ENCODE assay signal across 1 fruit fly cellular context in genomic region chr3L:22871030-22871844, dm6.
TF ChIP-seq lines count a peak whose summit lies in the region.

No protein-coding gene starts in this region.

TF ChIP-seq in whole organism, embryonic, 481 proteins besides CTCF, POLR2A, EP300 and RAD21 (continued from another document):
- TF ChIP-seq aop (GFP tag; IDR thresholded peaks at IDR 0.05; lab: Robert Waterston, UW) (no peak), nom (GFP tag; optimal IDR thresholded peaks at IDR 0.05; lab: Kevin White, UChicago) (peak; percentile 59), Antp (GFP tag; optimal IDR thresholded peaks at IDR 0.05; lab: Kevin White, UChicago) (peak; percentile 40), CG7786 (GFP tag; optimal IDR thresholded peaks at IDR 0.05; lab: Kevin White, UChicago) (peak; percentile 33), CG11247 (GFP tag; IDR thresholded peaks at IDR 0.05; lab: Robert Waterston, UW) (peak; percentile 41; the same call in 1 of the 2 replicates), CG4424 (GFP tag; optimal IDR thresholded peaks at IDR 0.05; lab: Kevin White, UChicago) (no peak), ase (GFP tag; IDR thresholded peaks at IDR 0.05; lab: Robert Waterston, UW) (0 out of 3 replicates have a peak, but pooled peaks have one; percentile 15), CG2889 (GFP tag; IDR thresholded peaks at IDR 0.05; lab: Robert Waterston, UW) (no peak), CG2678 (tag; optimal IDR thresholded peaks at IDR 0.05; lab: Kevin White, UChicago) (no peak), CG7963 (GFP tag; IDR thresholded peaks at IDR 0.05; lab: Robert Waterston, UW; ENCODE audit: partially characterized antibody) (peak; percentile 61; the same call in 1 of the 3 replicates), bbx (GFP tag; IDR thresholded peaks at IDR 0.05; lab: Robert Waterston, UW; ENCODE audit: partially characterized antibody) (peak; percentile 67), CG12769 (tag; optimal IDR thresholded peaks at IDR 0.05; lab: Kevin White, UChicago) (peak; percentile 11), CG1792 (GFP tag; optimal IDR thresholded peaks at IDR 0.05; lab: Kevin White, UChicago) (no peak), CG4360 (GFP tag; IDR thresholded peaks at IDR 0.05; lab: Robert Waterston, UW) (no peak), stc (GFP tag; IDR thresholded peaks at IDR 0.05; lab: Robert Waterston, UW) (no peak), CG6765 (GFP tag; optimal IDR thresholded peaks at IDR 0.05; lab: Kevin White, UChicago) (no peak), amos (GFP tag; IDR thresholded peaks at IDR 0.05; lab: Robert Waterston, UW; ENCODE audit: partially characterized antibody) (peak; percentile 74), Mes4 (GFP tag; optimal IDR thresholded peaks at IDR 0.05; lab: Kevin White, UChicago) (peak; percentile 21), CG13894 (tag; optimal IDR thresholded peaks at IDR 0.05; lab: Kevin White, UChicago) (peak; percentile 42), CG10543 (GFP tag; optimal IDR thresholded peaks at IDR 0.05; lab: Kevin White, UChicago) (peak; percentile 62), CG13287 (GFP tag; IDR thresholded peaks at IDR 0.05; lab: Robert Waterston, UW; ENCODE audit: partially characterized antibody) (peak; percentile 70), mirr (GFP tag; optimal IDR thresholded peaks at IDR 0.05; lab: Kevin White, UChicago) (no peak), crc (GFP tag; optimal IDR thresholded peaks at IDR 0.05; lab: Kevin White, UChicago) (no peak), Stat92E (GFP tag; optimal IDR thresholded peaks at IDR 0.05; lab: Kevin White, UChicago) (no peak), Med (GFP tag; lab: Kevin White, UChicago) (peak; percentile 92), CG12219 (GFP tag; optimal IDR thresholded peaks at IDR 0.05; lab: Kevin White, UChicago) (no peak), Scr (GFP tag; IDR thresholded peaks at IDR 0.05; lab: Robert Waterston, UW; ENCODE audit: partially characterized antibody) (peak; percentile 77), CG6272 (GFP tag; IDR thresholded peaks at IDR 0.05; lab: Robert Waterston, UW) (no peak), her (GFP tag; optimal IDR thresholded peaks at IDR 0.05; lab: Kevin White, UChicago) (no peak), unpg (GFP tag; optimal IDR thresholded peaks at IDR 0.05; lab: Kevin White, UChicago) (no peak), wdn (GFP tag; IDR thresholded peaks at IDR 0.05; lab: Robert Waterston, UW) (0 out of 2 replicates have a peak, but pooled peaks have one; percentile 12), dmrt99B (tag; optimal IDR thresholded peaks at IDR 0.05; lab: Kevin White, UChicago) (no peak), CG4404 (GFP tag; IDR thresholded peaks at IDR 0.05; lab: Robert Waterston, UW) (no peak), tx (GFP tag; optimal IDR thresholded peaks at IDR 0.05; lab: Kevin White, UChicago) (no peak), CG9437 (GFP tag; optimal IDR thresholded peaks at IDR 0.05; lab: Kevin White, UChicago) (no peak), CG2875 (GFP tag; optimal IDR thresholded peaks at IDR 0.05; lab: Kevin White, UChicago) (no peak), mam (GFP tag; optimal IDR thresholded peaks at IDR 0.05; lab: Kevin White, UChicago) (peak; percentile 32), HLH3B (GFP tag; IDR thresholded peaks at IDR 0.05; lab: Robert Waterston, UW) (0 out of 2 replicates have a peak, but pooled peaks have one; percentile 28), Xrp1 (GFP tag; IDR thresholded peaks at IDR 0.05; lab: Robert Waterston, UW) (peak; percentile 22; the same call in 1 of the 2 replicates), CG16813 (GFP tag; IDR thresholded peaks at IDR 0.05; lab: Robert Waterston, UW; ENCODE audit: partially characterized antibody) (peak; percentile 65), HLH4C (GFP tag; IDR thresholded peaks at IDR 0.05; lab: Robert Waterston, UW; ENCODE audit: partially characterized antibody) (peak; percentile 67; the same call in 2 of the 3 replicates), lbe (GFP tag; optimal IDR thresholded peaks at IDR 0.05; lab: Kevin White, UChicago) (peak; percentile 13), CG9609 (GFP tag; optimal IDR thresholded peaks at IDR 0.05; lab: Kevin White, UChicago) (peak; percentile 13), prd (optimal IDR thresholded peaks at IDR 0.05; lab: Kevin White, UChicago) (no peak), prd (GFP tag; IDR thresholded peaks at IDR 0.05; lab: Robert Waterston, UW) (no peak), Nf-YA (GFP tag; IDR thresholded peaks at IDR 0.05; lab: Robert Waterston, UW) (no peak), Rx (GFP tag; IDR thresholded peaks at IDR 0.05; lab: Robert Waterston, UW) (no peak), BEAF-32 (GFP tag; optimal IDR thresholded peaks at IDR 0.05; lab: Kevin White, UChicago) (peak; percentile 69), ERR (GFP tag; optimal IDR thresholded peaks at IDR 0.05; lab: Kevin White, UChicago) (no peak), Side (GFP tag; optimal IDR thresholded peaks at IDR 0.05; lab: Kevin White, UChicago) (peak; percentile 21), row (GFP tag; IDR thresholded peaks at IDR 0.05; lab: Robert Waterston, UW) (peak; percentile 60), grau (tag; optimal IDR thresholded peaks at IDR 0.05; lab: Kevin White, UChicago) (peak; percentile 17), CG2129 (GFP tag; IDR thresholded peaks at IDR 0.05; lab: Robert Waterston, UW; ENCODE audit: partially characterized antibody) (peak; percentile 41), sima (GFP tag; optimal IDR thresholded peaks at IDR 0.05; lab: Kevin White, UChicago) (no peak), HmgZ (tag; optimal IDR thresholded peaks at IDR 0.05; lab: Kevin White, UChicago) (peak; percentile 2), CG3995 (GFP tag; optimal IDR thresholded peaks at IDR 0.05; lab: Kevin White, UChicago) (peak; percentile 68), sob (GFP tag; IDR thresholded peaks at IDR 0.05; lab: Robert Waterston, UW) (peak; percentile 14; the same call in 1 of the 2 replicates), CG6683 (GFP tag; optimal IDR thresholded peaks at IDR 0.05; lab: Kevin White, UChicago) (no peak), CG31365 (tag; optimal IDR thresholded peaks at IDR 0.05; lab: Kevin White, UChicago) (no peak), CG15479 (GFP tag; optimal IDR thresholded peaks at IDR 0.05; lab: Kevin White, UChicago) (peak; percentile 52), CG6791 (GFP tag; IDR thresholded peaks at IDR 0.05; lab: Robert Waterston, UW; ENCODE audit: partially characterized antibody) (peak; percentile 70; the same call in 2 of the 3 replicates), CG16779 (GFP tag; IDR thresholded peaks at IDR 0.05; lab: Robert Waterston, UW) (no peak), Hmx (GFP tag; optimal IDR thresholded peaks at IDR 0.05; lab: Kevin White, UChicago) (no peak), Hr78 (GFP tag; optimal IDR thresholded peaks at IDR 0.05; lab: Kevin White, UChicago) (peak in 1 of 2 experiments; percentile 31), Sin3A (optimal IDR thresholded peaks at IDR 0.05; lab: Kevin White, UChicago) (no peak), CG7839 (tag; optimal IDR thresholded peaks at IDR 0.05; lab: Kevin White, UChicago) (no peak), Dll (GFP tag; IDR thresholded peaks at IDR 0.05; lab: Robert Waterston, UW; ENCODE audit: partially characterized antibody) (peak; percentile 69; the same call in 3 of the 4 replicates), CG16863 (GFP tag; optimal IDR thresholded peaks at IDR 0.05; lab: Kevin White, UChicago) (no peak), CG9817 (tag; optimal IDR thresholded peaks at IDR 0.05; lab: Kevin White, UChicago) (peak; percentile 4), eve (GFP tag; optimal IDR thresholded peaks at IDR 0.05; lab: Kevin White, UChicago) (no peak), CG15011 (GFP tag; optimal IDR thresholded peaks at IDR 0.05; lab: Kevin White, UChicago) (no peak), CG1603 (tag; optimal IDR thresholded peaks at IDR 0.05; lab: Kevin White, UChicago) (peak; percentile 46), CG9215 (GFP tag; IDR thresholded peaks at IDR 0.05; lab: Robert Waterston, UW) (no peak), CG34422 (GFP tag; IDR thresholded peaks at IDR 0.05; lab: Robert Waterston, UW) (peak; percentile 65; the same call in 2 of the 3 replicates), CG32532 (GFP tag; IDR thresholded peaks at IDR 0.05; lab: Robert Waterston, UW) (peak; percentile 66), unc-4 (GFP tag; IDR thresholded peaks at IDR 0.05; lab: Robert Waterston, UW; ENCODE audit: partially characterized antibody) (peak; percentile 57), hbn (GFP tag; IDR thresholded peaks at IDR 0.05; lab: Robert Waterston, UW; ENCODE audit: partially characterized antibody) (peak; percentile 37), Drgx (GFP tag; IDR thresholded peaks at IDR 0.05; lab: Robert Waterston, UW) (peak; percentile 33; the same call in 1 of the 2 replicates), sens (GFP tag; lab: Kevin White, UChicago) (peak; percentile 81), crol (GFP tag; IDR thresholded peaks at IDR 0.05; lab: Robert Waterston, UW) (no peak), lmd (GFP tag; IDR thresholded peaks at IDR 0.05; lab: Robert Waterston, UW) (peak; percentile 11; the same call in 1 of the 2 replicates), BtbVII (GFP tag; optimal IDR thresholded peaks at IDR 0.05; lab: Kevin White, UChicago) (no peak), CG4282 (GFP tag; optimal IDR thresholded peaks at IDR 0.05; lab: Kevin White, UChicago) (peak; percentile 5), CG31441 (GFP tag; IDR thresholded peaks at IDR 0.05; lab: Robert Waterston, UW) (no peak), CG6854 (GFP tag; optimal IDR thresholded peaks at IDR 0.05; lab: Kevin White, UChicago) (peak; percentile 34), YL-1 (GFP tag; optimal IDR thresholded peaks at IDR 0.05; lab: Kevin White, UChicago) (peak; percentile 75), az2 (GFP tag; optimal IDR thresholded peaks at IDR 0.05; lab: Kevin White, UChicago) (no peak), hb (GFP tag; IDR thresholded peaks at IDR 0.05; lab: Robert Waterston, UW; ENCODE audit: partially characterized antibody) (peak; percentile 17; the same call in 1 of the 3 replicates), CG12744 (GFP tag; optimal IDR thresholded peaks at IDR 0.05; lab: Kevin White, UChicago) (no peak), CG9932 (GFP tag; IDR thresholded peaks at IDR 0.05; lab: Robert Waterston, UW) (peak; percentile 48), psq (GFP tag; optimal IDR thresholded peaks at IDR 0.05; lab: Kevin White, UChicago) (no peak), Gsc (GFP tag; IDR thresholded peaks at IDR 0.05; lab: Robert Waterston, UW) (no peak), Ets65A (GFP tag; lab: Kevin White, UChicago) (peak; percentile 55), cg (GFP tag; optimal IDR thresholded peaks at IDR 0.05; lab: Kevin White, UChicago) (peak; percentile 86), Optix (GFP tag; IDR thresholded peaks at IDR 0.05; lab: Robert Waterston, UW) (no peak), bcd (GFP tag; optimal IDR thresholded peaks at IDR 0.05; lab: Kevin White, UChicago) (no peak), Hr39 (optimal IDR thresholded peaks at IDR 0.05; lab: Kevin White, UChicago) (no peak), seq (GFP tag; IDR thresholded peaks at IDR 0.05; lab: Robert Waterston, UW) (no peak; the same call in 1 of the 2 replicates), sr (GFP tag; IDR thresholded peaks at IDR 0.05; lab: Robert Waterston, UW) (0 out of 3 replicates have a peak, but pooled peaks have one; percentile 16), mld (GFP tag; IDR thresholded peaks at IDR 0.05; lab: Robert Waterston, UW; ENCODE audit: partially characterized antibody) (peak; percentile 62; the same call in 1 of the 3 replicates), bab2 (GFP tag; optimal IDR thresholded peaks at IDR 0.05; lab: Kevin White, UChicago) (peak; percentile 4), CG2712 (tag; optimal IDR thresholded peaks at IDR 0.05; lab: Kevin White, UChicago) (peak; percentile 3), slbo (GFP tag; IDR thresholded peaks at IDR 0.05; lab: Robert Waterston, UW) (peak; percentile 45), CG18764 (GFP tag; optimal IDR thresholded peaks at IDR 0.05; lab: Kevin White, UChicago) (no peak), CG2202 (tag; optimal IDR thresholded peaks at IDR 0.05; lab: Kevin White, UChicago) (no peak), Kr (GFP tag; optimal IDR thresholded peaks at IDR 0.05; lab: Kevin White, UChicago) (no peak), ci (GFP tag; IDR thresholded peaks at IDR 0.05; lab: Robert Waterston, UW) (peak; percentile 63; the same call in 1 of the 3 replicates), HLH54F (GFP tag; optimal IDR thresholded peaks at IDR 0.05; lab: Kevin White, UChicago) (peak; percentile 38), CG11398 (GFP tag; optimal IDR thresholded peaks at IDR 0.05; lab: Kevin White, UChicago) (no peak), CG33213 (GFP tag; optimal IDR thresholded peaks at IDR 0.05; lab: Kevin White, UChicago) (peak; percentile 2), H2.0 (GFP tag; IDR thresholded peaks at IDR 0.05; lab: Robert Waterston, UW) (no peak), CG9727 (GFP tag; optimal IDR thresholded peaks at IDR 0.05; lab: Kevin White, UChicago) (peak; percentile 11), Dp (GFP tag; optimal IDR thresholded peaks at IDR 0.05; lab: Kevin White, UChicago) (no peak), MESR4 (GFP tag; optimal IDR thresholded peaks at IDR 0.05; lab: Kevin White, UChicago) (peak; percentile 29), pan (optimal IDR thresholded peaks at IDR 0.05; lab: Kevin White, UChicago) (no peak), pan (GFP tag; optimal IDR thresholded peaks at IDR 0.05 in 1 of 2, IDR thresholded peaks at IDR 0.05 in 1 of 2) (peak in 1 of 2 experiments; percentile 37), CG5180 (GFP tag; optimal IDR thresholded peaks at IDR 0.05; lab: Kevin White, UChicago) (no peak), Hsf (GFP tag; optimal IDR thresholded peaks at IDR 0.05; lab: Kevin White, UChicago) (peak; percentile 24), CG8290 (GFP tag; optimal IDR thresholded peaks at IDR 0.05; lab: Kevin White, UChicago) (no peak), CG8290 (tag; optimal IDR thresholded peaks at IDR 0.05; lab: Kevin White, UChicago) (peak in 1 of 2 experiments; percentile 51), CG8478 (optimal IDR thresholded peaks at IDR 0.05; lab: Kevin White, UChicago) (peak; percentile 51), CG32772 (GFP tag; IDR thresholded peaks at IDR 0.05; lab: Robert Waterston, UW) (peak; percentile 12; the same call in 1 of the 2 replicates), gce (GFP tag; IDR thresholded peaks at IDR 0.05; lab: Robert Waterston, UW) (no peak), CG12942 (GFP tag; optimal IDR thresholded peaks at IDR 0.05; lab: Kevin White, UChicago) (no peak), CG13775 (GFP tag; optimal IDR thresholded peaks at IDR 0.05; lab: Kevin White, UChicago) (peak; percentile 4), zen2 (GFP tag; IDR thresholded peaks at IDR 0.05; lab: Robert Waterston, UW; ENCODE audit: partially characterized antibody) (peak; percentile 43; the same call in 2 of the 3 replicates), sna (GFP tag; IDR thresholded peaks at IDR 0.05; lab: Robert Waterston, UW; ENCODE audit: partially characterized antibody) (peak; percentile 34), Usf (GFP tag; optimal IDR thresholded peaks at IDR 0.05; lab: Kevin White, UChicago) (no peak), CG17802 (tag; optimal IDR thresholded peaks at IDR 0.05; lab: Kevin White, UChicago) (no peak)
TF ChIP-seq in whole organism, embryonic: peak in this region for 117.
